Worm (Caenorhabditis elegans): ENCODE results near the gene nlp-68.
A peak's percentile ranks its signal among the peaks of the same experiment; 100 is the strongest.

Gene nlp-68

ce11 chrIII:10578873-10579272 is 39.9 kb upstream of the nlp-68 start (continued):
- no peak for TF ChIP-seq cebp-1 (GFP tag; IDR thresholded peaks at IDR 0.05)
- no peak for TF ChIP-seq cebp-1 (tag; optimal IDR thresholded peaks at IDR 0.05)
- TF ChIP-seq hsf-1 (GFP tag; IDR thresholded peaks at IDR 0.05), result no peak

DNA sequence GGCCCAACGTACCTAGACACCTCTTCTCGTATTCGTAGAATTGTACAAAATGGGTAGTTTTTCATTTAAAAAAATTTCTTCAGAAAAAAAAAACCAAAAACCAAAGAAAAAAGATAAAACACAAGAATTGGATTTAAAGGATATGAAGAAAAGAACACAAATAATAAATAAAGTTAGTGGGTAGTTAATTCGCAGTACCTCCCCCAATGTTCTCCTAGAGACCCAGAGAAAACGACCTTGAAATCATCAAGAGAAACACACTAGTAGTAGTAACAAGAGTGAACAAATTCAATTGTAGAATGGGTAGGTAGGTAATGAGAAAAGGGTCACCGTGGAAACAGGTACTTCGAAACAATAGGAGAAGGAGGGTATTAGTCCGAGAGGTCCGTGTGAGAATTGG is 38.8 kb upstream of the nlp-68 start:
- TF ChIP-seq hsf-1 (GFP tag; IDR thresholded peaks at IDR 0.05), result no peak
- TF ChIP-seq zfh-2 (GFP tag; conservative IDR thresholded peaks at IDR 0.05), result no peak
- no peak for TF ChIP-seq lin-26 (GFP tag; IDR thresholded peaks at IDR 0.05)
- TF ChIP-seq F55B11.4 (tag; optimal IDR thresholded peaks at IDR 0.05; ENCODE audit: borderline replicate concordance, insufficient read depth), result no peak

ce11 chrIII:10576316-10576715 is 37.4 kb upstream of the nlp-68 start:
- TF ChIP-seq hmg-1.2 (GFP tag; IDR thresholded peaks at IDR 0.05), result 0 out of 2 replicates have a peak, but pooled peaks have one; percentile 28
- peak; percentile 73 for TF ChIP-seq snpc-1.1 (tag; optimal IDR thresholded peaks at IDR 0.05; ENCODE audit: insufficient read depth)
- TF ChIP-seq snpc-4 (GFP tag; optimal IDR thresholded peaks at IDR 0.05), result peak; percentile 70
- peak in 3 of 4 experiments; percentile 62 to 95 (median 93) for TF ChIP-seq snpc-4 (tag; optimal IDR thresholded peaks at IDR 0.05)

DNA sequence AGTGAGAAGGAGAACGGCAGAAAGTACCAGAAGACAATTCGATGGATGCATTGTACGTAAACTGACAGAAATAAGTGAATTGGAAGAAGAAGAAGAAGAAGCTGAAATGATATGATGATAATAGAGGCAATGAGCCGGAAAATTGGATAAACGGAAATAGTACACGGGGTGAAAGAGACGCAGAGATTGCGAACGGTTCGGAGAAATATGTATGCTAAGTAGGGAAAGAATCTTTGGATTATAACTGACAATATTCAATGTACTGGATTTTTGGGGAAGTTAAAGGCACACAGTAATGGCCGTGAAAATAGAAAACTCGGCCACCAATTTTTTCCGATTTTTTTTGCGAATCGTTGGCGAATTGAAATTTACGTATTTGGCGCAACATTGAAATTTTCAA is 36.4 kb upstream of the nlp-68 start, which contains the start of gene Y45F3A.4:
TSS of gene Y45F3A.4 (minus strand) at position 101 of the 400 bp plus-strand sequence.
- TF ChIP-seq ceh-40 (GFP tag; IDR thresholded peaks at IDR 0.05) (no peak), tlf-1 (GFP tag; optimal IDR thresholded peaks at IDR 0.05) (no peak), atf-7 (tag; optimal IDR thresholded peaks at IDR 0.05) (no peak), F39B2.1 (GFP tag; IDR thresholded peaks at IDR 0.05) (no peak), nhr-179 (tag; optimal IDR thresholded peaks at IDR 0.05) (no peak), xnd-1 (tag; optimal IDR thresholded peaks at IDR 0.05) (no peak), nhr-27 (tag; optimal IDR thresholded peaks at IDR 0.05) (no peak), nfya-2 (GFP tag; IDR thresholded peaks at IDR 0.05) (no peak), F37B4.10 (GFP tag; IDR thresholded peaks at IDR 0.05) (no peak), F52B5.7 (tag; optimal IDR thresholded peaks at IDR 0.05) (no peak), somi-1 (GFP tag; optimal IDR thresholded peaks at IDR 0.05) (no peak), nfyb-1 (GFP tag; IDR thresholded peaks at IDR 0.05) (no peak), D2030.7 (GFP tag; IDR thresholded peaks at IDR 0.05) (no peak)

- TF ChIP-seq Y67H2A.10 (GFP tag; conservative IDR thresholded peaks at IDR 0.05), result no peak
- no peak for TF ChIP-seq attf-6 (GFP tag; IDR thresholded peaks at IDR 0.05)
Measured at ce11 chrIII:10569246-10569645, 30.3 kb upstream of the nlp-68 start.

ce11 chrIII:10565926-10566325 is 27.0 kb upstream of the nlp-68 start, which contains the start of gene acdh-11:
Gene acdh-11, plus strand, starts transcription at chrIII:10566258.
- TF ChIP-seq nhr-80 (tag; optimal IDR thresholded peaks at IDR 0.05), result peak; percentile 44
- peak; percentile 83 for TF ChIP-seq hmg-1.2 (GFP tag; IDR thresholded peaks at IDR 0.05)
- no peak for TF ChIP-seq mes-4 (tag; optimal IDR thresholded peaks at IDR 0.05)
- no peak for TF ChIP-seq xnd-1 (tag; optimal IDR thresholded peaks at IDR 0.05)

DNA sequence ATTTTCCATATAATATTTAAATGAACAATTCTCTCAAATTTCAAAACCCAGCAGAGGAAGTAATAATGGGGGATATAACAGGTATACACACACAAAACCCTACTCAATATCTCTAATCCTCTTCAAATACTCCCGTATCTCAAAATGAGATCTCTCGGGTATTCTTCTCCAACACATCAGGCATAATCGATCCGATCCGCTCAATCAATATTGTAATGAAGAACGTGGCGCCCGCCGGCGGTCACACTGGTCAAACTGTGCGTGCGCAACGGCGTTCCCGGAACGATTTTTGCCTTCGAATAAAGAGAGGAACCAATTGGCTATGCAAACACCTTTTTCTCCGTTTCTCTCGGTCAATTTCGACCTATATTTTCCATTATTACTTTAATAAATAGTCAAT is 23.6 kb upstream of the nlp-68 start:
- no peak for TF ChIP-seq snpc-4 (GFP tag; optimal IDR thresholded peaks at IDR 0.05)
- TF ChIP-seq snpc-4 (tag; optimal IDR thresholded peaks at IDR 0.05), result no peak
- TF ChIP-seq ekl-4 (GFP tag; IDR thresholded peaks at IDR 0.05), result no peak
- TF ChIP-seq B0035.1 (tag; optimal IDR thresholded peaks at IDR 0.05), result no peak
- TF ChIP-seq Y53G8AR.9 (GFP tag; conservative IDR thresholded peaks at IDR 0.05), result no peak
- TF ChIP-seq bed-2 (GFP tag; IDR thresholded peaks at IDR 0.05), result no peak
- no peak for TF ChIP-seq cebp-1 (GFP tag; IDR thresholded peaks at IDR 0.05)
- TF ChIP-seq cebp-1 (tag; optimal IDR thresholded peaks at IDR 0.05), result no peak
- no peak for TF ChIP-seq B0019.2 (GFP tag; conservative IDR thresholded peaks at IDR 0.05)
- TF ChIP-seq F10E7.11 (tag; optimal IDR thresholded peaks at IDR 0.05), result no peak
- no peak for TF ChIP-seq bed-1 (GFP tag; IDR thresholded peaks at IDR 0.05)
- no peak for TF ChIP-seq mel-28 (tag; optimal IDR thresholded peaks at IDR 0.05; ENCODE audit: borderline replicate concordance)
- no peak for TF ChIP-seq sea-2 (GFP tag; IDR thresholded peaks at IDR 0.05)
